Worm (Caenorhabditis elegans) whole organism, L3 larva: Measurements from ENCODE around the gene ints-5.

Experiments
- ceh-28 ChIP-seq: fragments of 150-350 bp; optimal IDR thresholded peaks from 2 replicates; lab custom pipeline; 2014; ENCODE audit warnings: missing biosample characterization, missing genetic modification reagents, missing genetic modification characterization
- fkh-10 ChIP-seq: sonication (generic microtip); optimal IDR thresholded peaks from 2 replicates; lab custom pipeline; 2017; ENCODE audit warnings: missing biosample characterization, missing genetic modification reagents, missing genetic modification characterization
- lin-39 ChIP-seq: fragments of 150-350 bp; optimal IDR thresholded peaks from 2 replicates; lab custom pipeline; 2018; ENCODE audit warnings: missing biosample characterization, missing genetic modification reagents, missing genetic modification characterization
- nhr-237 ChIP-seq: fragments of 150-350 bp; optimal IDR thresholded peaks from 2 replicates; lab custom pipeline; 2014; ENCODE audit warnings: missing biosample characterization, missing genetic modification characterization
- unc-39 ChIP-seq: sonication (generic microtip); optimal IDR thresholded peaks from 4 replicates; lab custom pipeline; 2017; ENCODE audit warnings: missing biosample characterization, missing genetic modification characterization

DNA sequence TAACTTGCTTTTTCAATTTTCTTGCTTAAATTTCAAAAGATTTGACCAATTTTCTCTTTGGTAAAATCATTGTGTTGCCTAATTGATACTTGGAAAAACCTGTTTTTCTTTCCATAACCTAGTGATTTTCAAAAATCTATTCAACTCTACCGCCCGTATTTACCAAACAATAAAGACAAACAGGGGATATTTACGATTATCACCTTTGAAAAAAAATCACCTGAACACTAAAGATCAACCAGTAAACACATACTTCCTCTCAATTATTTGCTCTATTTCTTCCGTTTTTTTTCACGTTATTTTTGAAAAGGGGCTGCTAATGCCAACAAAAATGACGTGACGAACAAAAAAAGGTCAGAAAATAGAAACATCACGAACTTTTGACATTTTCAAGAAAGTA, 27.2 kb downstream of the ints-5 start:
- TF ChIP-seq lin-39 (tag; lab: Kevin White, UChicago) (no peak), nhr-237 (tag; lab: Kevin White, UChicago) (no peak), ceh-28 (tag; lab: Kevin White, UChicago) (no peak), unc-39 (tag; lab: Kevin White, UChicago) (no peak), fkh-10 (no peak)
